Fruit fly (Drosophila melanogaster) whole organism, embryonic: ENCODE results near the gene LSm3.

Source experiments
- CG10209 ChIP-seq: fragments of 200-800 bp; sonication (Bioruptor generic); optimal IDR thresholded peaks from 3 replicates; lab custom pipeline; 2017; ENCODE audit warnings: missing biosample characterization, mild to moderate bottlenecking, missing genetic modification characterization, missing genetic modification reagents
- CG13123 ChIP-seq: fragments of 200-800 bp; sonication (Bioruptor generic); optimal IDR thresholded peaks from 2 replicates; lab custom pipeline; 2016; ENCODE audit warnings: missing biosample characterization, missing genetic modification characterization
- CG15269 ChIP-seq: fragments of 200-800 bp; sonication (Bioruptor generic); optimal IDR thresholded peaks from 2 replicates; lab custom pipeline; 2018; ENCODE audit warnings: missing biosample characterization, mild to moderate bottlenecking, missing genetic modification characterization, moderate library complexity
- CG1647 ChIP-seq: fragments of 200-800 bp; sonication (Bioruptor generic); optimal IDR thresholded peaks from 3 replicates; lab custom pipeline; 2016; ENCODE audit warnings: missing biosample characterization, missing genetic modification characterization
- CG17186 ChIP-seq: fragments of 200-800 bp; sonication (Bioruptor generic); optimal IDR thresholded peaks from 3 replicates; lab custom pipeline; 2017; ENCODE audit warnings: missing biosample characterization, missing genetic modification reagents, missing genetic modification characterization
- CG17359 ChIP-seq: fragments of 200-800 bp; sonication (Bioruptor generic); optimal IDR thresholded peaks from 3 replicates; lab custom pipeline; 2018; ENCODE audit warnings: missing biosample characterization, mild to moderate bottlenecking, missing genetic modification characterization, moderate library complexity
- CG1792 ChIP-seq: fragments of 200-800 bp; sonication (Bioruptor generic); optimal IDR thresholded peaks from 2 replicates; lab custom pipeline; 2016; ENCODE audit warnings: missing biosample characterization, missing genetic modification characterization
- CG32532 ChIP-seq: fragments of 200-800 bp; sonication (Bioruptor generic); IDR thresholded peaks from 2 replicates; pipeline ENCODE4 v1.3.6; 2022; ENCODE audit warnings: missing biosample characterization, missing genetic modification characterization
- CG3995 ChIP-seq: fragments of 200-800 bp; sonication (Bioruptor generic); optimal IDR thresholded peaks from 3 replicates; lab custom pipeline; 2016; ENCODE audit warnings: missing biosample characterization, missing genetic modification characterization
- CG4360 ChIP-seq: fragments of 200-800 bp; sonication (Bioruptor generic); IDR thresholded peaks from 2 replicates; pipeline ENCODE4 v1.3.6; 2022; ENCODE audit warnings: missing biosample characterization, missing genetic modification characterization
- CG6175 ChIP-seq: fragments of 200-800 bp; sonication (Bioruptor generic); IDR thresholded peaks from 3 replicates; pipeline ENCODE4 v1.3.6; 2022; ENCODE audit warnings: missing biosample characterization, missing genetic modification characterization
- CG9932 ChIP-seq: fragments of 200-800 bp; sonication (Bioruptor generic); IDR thresholded peaks from 2 replicates; pipeline ENCODE4 v1.3.6; 2022; ENCODE audit warnings: missing biosample characterization, missing genetic modification characterization
- Chrac-16 ChIP-seq: fragments of 200-800 bp; sonication (Bioruptor generic); optimal IDR thresholded peaks from 3 replicates; lab custom pipeline; 2016; ENCODE audit warnings: missing biosample characterization, missing genetic modification characterization
- D19A ChIP-seq: fragments of 200-800 bp; optimal IDR thresholded peaks from 3 replicates; lab custom pipeline; 2019; ENCODE audit warnings: missing biosample characterization, mild to moderate bottlenecking, missing genetic modification characterization, moderate library complexity
- ERR ChIP-seq: fragments of 200-800 bp; sonication (Bioruptor generic); optimal IDR thresholded peaks from 2 replicates; lab custom pipeline; 2016; ENCODE audit warnings: missing biosample characterization, missing genetic modification characterization
- Eip74EF ChIP-seq, 2 experiments: fragments of 200-800 bp in 1 of 2; fragments of >200 bp in 1 of 2; sonication (Bioruptor generic) in 1 of 2; optimal IDR thresholded peaks; 2 replicates each; lab custom pipeline; 2017 to 2019; ENCODE audit warnings: missing biosample characterization in 2 of 2, missing genetic modification characterization in 2 of 2, mild to moderate bottlenecking in 1 of 2, moderate library complexity in 1 of 2
- Gug ChIP-seq: fragments of 200-800 bp; sonication (Bioruptor generic); IDR thresholded peaks from 4 replicates; pipeline ENCODE4 v1.3.6; 2022; ENCODE audit warnings: missing biosample characterization, missing genetic modification characterization
- Hey ChIP-seq: fragments of 200-800 bp; sonication (Bioruptor generic); optimal IDR thresholded peaks from 3 replicates; lab custom pipeline; 2018; ENCODE audit warnings: missing biosample characterization, mild to moderate bottlenecking, missing genetic modification characterization
- Lpt ChIP-seq: fragments of >200 bp; optimal IDR thresholded peaks from 2 replicates; lab custom pipeline; 2018; ENCODE audit warnings: missing biosample characterization, missing genetic modification characterization
- Myb ChIP-seq: fragments of 200-800 bp; sonication (Bioruptor generic); optimal IDR thresholded peaks from 2 replicates; lab custom pipeline; 2016; ENCODE audit warnings: missing biosample characterization, missing genetic modification characterization
- NFAT ChIP-seq: fragments of 200-800 bp; sonication (Bioruptor generic); IDR thresholded peaks from 2 replicates; pipeline ENCODE4 v1.3.6; 2022; ENCODE audit warnings: missing biosample characterization, missing genetic modification characterization
- Nf-YB ChIP-seq: fragments of 200-800 bp; sonication (Bioruptor generic); optimal IDR thresholded peaks from 3 replicates; lab custom pipeline; 2019; ENCODE audit warnings: missing biosample characterization, mild to moderate bottlenecking, missing genetic modification characterization, moderate library complexity
- Oaz ChIP-seq: fragments of 200-800 bp; sonication (Bioruptor generic); IDR thresholded peaks from 2 replicates; pipeline ENCODE4 v1.3.6; 2022; ENCODE audit warnings: missing biosample characterization, missing genetic modification characterization
- Oli ChIP-seq: fragments of 200-800 bp; sonication (Bioruptor generic); optimal IDR thresholded peaks from 2 replicates; lab custom pipeline; 2018; ENCODE audit warnings: missing biosample characterization, mild to moderate bottlenecking, missing genetic modification characterization, moderate library complexity
- PHDP ChIP-seq: fragments of 200-800 bp; sonication (Bioruptor generic); optimal IDR thresholded peaks from 3 replicates; lab custom pipeline; 2018; ENCODE audit warnings: missing biosample characterization, mild to moderate bottlenecking, missing genetic modification characterization, moderate library complexity
- Ravus ChIP-seq: fragments of 200-800 bp; sonication (Bioruptor generic); IDR thresholded peaks from 2 replicates; pipeline ENCODE4 v1.3.6; 2022; ENCODE audit warnings: missing biosample characterization, missing genetic modification characterization
- TFAM ChIP-seq: fragments of 200-800 bp; sonication (Bioruptor generic); optimal IDR thresholded peaks from 2 replicates; lab custom pipeline; 2017; ENCODE audit warnings: missing biosample characterization, missing genetic modification characterization, inconsistent platforms
- Trl ChIP-seq, 3 experiments: fragments of >200 bp in 2 of 3; fragments of 200-800 bp in 1 of 3; sonication (Bioruptor generic) in 1 of 3; optimal IDR thresholded peaks; 2 replicates in 1 of 3; 3 replicates in 2 of 3; lab custom pipeline; 2016 to 2017; ENCODE audit warnings: missing biosample characterization in 1 of 3, missing genetic modification characterization in 1 of 3
- ap ChIP-seq: fragments of 200-800 bp; sonication (Bioruptor generic); IDR thresholded peaks from 2 replicates; pipeline ENCODE4 v1.3.6; 2022; ENCODE audit warnings: missing biosample characterization, missing genetic modification characterization
- ash1 ChIP-seq: fragments of 200-800 bp; sonication (Bioruptor generic); optimal IDR thresholded peaks from 2 replicates; lab custom pipeline; 2018; ENCODE audit warnings: missing biosample characterization, mild to moderate bottlenecking, missing genetic modification characterization
- br ChIP-seq: fragments of >200 bp; optimal IDR thresholded peaks from 2 replicates; lab custom pipeline; 2017
- cato ChIP-seq: fragments of 200-800 bp; sonication (Bioruptor generic); optimal IDR thresholded peaks from 2 replicates; lab custom pipeline; 2016; ENCODE audit warnings: missing biosample characterization, missing genetic modification characterization, borderline replicate concordance
- chn ChIP-seq: fragments of 200-800 bp; sonication (Bioruptor generic); optimal IDR thresholded peaks from 2 replicates; lab custom pipeline; 2016; ENCODE audit warnings: missing biosample characterization, missing genetic modification characterization
- corto ChIP-seq: fragments of 200-800 bp; sonication (Bioruptor generic); optimal IDR thresholded peaks from 2 replicates; lab custom pipeline; 2016; ENCODE audit warnings: missing biosample characterization, mild to moderate bottlenecking, missing genetic modification characterization, moderate library complexity
- cwo ChIP-seq: fragments of 200-800 bp; sonication (Bioruptor generic); optimal IDR thresholded peaks from 3 replicates; lab custom pipeline; 2017; ENCODE audit warnings: missing biosample characterization, missing genetic modification characterization, mild to moderate bottlenecking, moderate library complexity, missing genetic modification reagents
- dpn ChIP-seq, 2 experiments: fragments of 200-800 bp; sonication (Bioruptor generic); optimal IDR thresholded peaks; 3 replicates each; lab custom pipeline; 2016; ENCODE audit warnings: missing biosample characterization in 2 of 2, missing genetic modification characterization in 2 of 2
- fd96Cb ChIP-seq: fragments of 200-800 bp; sonication (Bioruptor generic); optimal IDR thresholded peaks from 2 replicates; lab custom pipeline; 2018; ENCODE audit warnings: missing biosample characterization, mild to moderate bottlenecking, missing genetic modification characterization, moderate library complexity
- fru ChIP-seq: fragments of >200 bp; optimal IDR thresholded peaks from 2 replicates; lab custom pipeline; 2017
- gcm ChIP-seq: fragments of 200-800 bp; sonication (Bioruptor generic); optimal IDR thresholded peaks from 2 replicates; lab custom pipeline; 2019; ENCODE audit warnings: missing biosample characterization, mild to moderate bottlenecking, missing genetic modification characterization, moderate library complexity
- hb ChIP-seq: fragments of 200-800 bp; sonication (Bioruptor generic); IDR thresholded peaks from 3 replicates; pipeline ENCODE4 v1.3.6; 2022; ENCODE audit warnings: missing biosample characterization, missing genetic modification characterization; ENCODE audit not compliant: partially characterized antibody
- oc ChIP-seq: fragments of 200-800 bp; sonication (Bioruptor generic); optimal IDR thresholded peaks from 2 replicates; lab custom pipeline; 2018; ENCODE audit warnings: missing biosample characterization, mild to moderate bottlenecking, missing genetic modification characterization, moderate library complexity
- odd ChIP-seq: fragments of 200-800 bp; sonication (Bioruptor generic); optimal IDR thresholded peaks from 2 replicates; lab custom pipeline; 2017; ENCODE audit warnings: missing biosample characterization, mild to moderate bottlenecking, missing genetic modification characterization
- ro ChIP-seq: fragments of 200-800 bp; sonication (Bioruptor generic); IDR thresholded peaks from 2 replicates; pipeline ENCODE4 v1.3.6; 2022; ENCODE audit warnings: missing biosample characterization, missing genetic modification characterization
- tap ChIP-seq: fragments of 200-800 bp; optimal IDR thresholded peaks from 3 replicates; lab custom pipeline; 2019; ENCODE audit warnings: missing biosample characterization, mild to moderate bottlenecking, missing genetic modification characterization, moderate library complexity
- tll ChIP-seq, 2 experiments: fragments of 200-800 bp in 1 of 2; fragments of >200 bp in 1 of 2; sonication (Bioruptor generic) in 1 of 2; optimal IDR thresholded peaks; 2 replicates each; lab custom pipeline; 2017 to 2019; ENCODE audit warnings: missing biosample characterization in 2 of 2, missing genetic modification characterization in 2 of 2, mild to moderate bottlenecking in 1 of 2, moderate library complexity in 1 of 2
- tup ChIP-seq: fragments of 200-800 bp; sonication (Bioruptor generic); optimal IDR thresholded peaks from 2 replicates; lab custom pipeline; 2016; ENCODE audit warnings: missing biosample characterization, mild to moderate bottlenecking, missing genetic modification characterization, moderate library complexity
- vfl ChIP-seq: fragments of 200-800 bp; sonication (Bioruptor generic); optimal IDR thresholded peaks from 2 replicates; lab custom pipeline; 2016; ENCODE audit warnings: missing biosample characterization, missing genetic modification characterization
- zen2 ChIP-seq: fragments of 200-800 bp; sonication (Bioruptor generic); IDR thresholded peaks from 3 replicates; pipeline ENCODE4 v1.3.6; 2022; ENCODE audit warnings: missing biosample characterization, missing genetic modification characterization; ENCODE audit not compliant: partially characterized antibody
- zfh2 ChIP-seq: fragments of 200-800 bp; sonication (Bioruptor generic); optimal IDR thresholded peaks from 2 replicates; lab custom pipeline; 2016; ENCODE audit warnings: missing biosample characterization, missing genetic modification characterization

The LSm3 gene

dm6 chr3R:24031019-24031824, 35.2 kb downstream of the LSm3 start (continued):
- peak in 1 of 2 experiments; percentile 57 for TF ChIP-seq Eip74EF (GFP tag; optimal IDR thresholded peaks at IDR 0.05; lab: Kevin White, UChicago)
- TF ChIP-seq odd (GFP tag; lab: Kevin White, UChicago), result no peak
- no peak for TF ChIP-seq Oli (tag; lab: Kevin White, UChicago)
- TF ChIP-seq vfl, result no peak
- TF ChIP-seq CG17186 (GFP tag; lab: Kevin White, UChicago), result no peak
- no peak for TF ChIP-seq CG1792 (GFP tag; lab: Kevin White, UChicago)
- TF ChIP-seq cwo (GFP tag; lab: Kevin White, UChicago), result no peak
- TF ChIP-seq NFAT (GFP tag; lab: Robert Waterston, UW), result no peak
- TF ChIP-seq tll (GFP tag; optimal IDR thresholded peaks at IDR 0.05; lab: Kevin White, UChicago), result no peak
- TF ChIP-seq CG13123 (GFP tag; lab: Kevin White, UChicago), result no peak
- TF ChIP-seq PHDP (tag; lab: Kevin White, UChicago), result no peak
- TF ChIP-seq oc (tag; lab: Kevin White, UChicago), result no peak
- peak; percentile 67 for TF ChIP-seq CG4360 (GFP tag; lab: Robert Waterston, UW)
- peak in 1 of 2 experiments; percentile 3 for TF ChIP-seq dpn (GFP tag; optimal IDR thresholded peaks at IDR 0.05; lab: Kevin White, UChicago)
- TF ChIP-seq CG9932 (GFP tag; lab: Robert Waterston, UW), result no peak
- TF ChIP-seq chn (GFP tag; lab: Kevin White, UChicago), result peak; percentile 2
- no peak for TF ChIP-seq fru (lab: Kevin White, UChicago)
- TF ChIP-seq cato, result no peak
- TF ChIP-seq CG6175 (GFP tag; lab: Robert Waterston, UW), result 0 out of 3 replicates have a peak, but pooled peaks have one; percentile 24
- TF ChIP-seq Nf-YB (GFP tag; lab: Kevin White, UChicago), result no peak
- no peak for TF ChIP-seq CG1647 (GFP tag; lab: Kevin White, UChicago)
- TF ChIP-seq CG32532 (GFP tag; lab: Robert Waterston, UW), result peak; percentile 52; the same call in 1 of the 2 replicates
- TF ChIP-seq zen2 (GFP tag; lab: Robert Waterston, UW), result 0 out of 3 replicates have a peak, but pooled peaks have one; percentile 25
- TF ChIP-seq Trl (optimal IDR thresholded peaks at IDR 0.05; lab: Kevin White, UChicago), result peak; percentile 77 to 92
- TF ChIP-seq Trl (GFP tag; optimal IDR thresholded peaks at IDR 0.05; lab: Kevin White, UChicago), result peak; percentile 12
- no peak for TF ChIP-seq ro (GFP tag; lab: Robert Waterston, UW)
- TF ChIP-seq fd96Cb (tag; lab: Kevin White, UChicago), result no peak
- TF ChIP-seq TFAM, result no peak
- no peak for TF ChIP-seq CG3995 (GFP tag; lab: Kevin White, UChicago)
- no peak for TF ChIP-seq Hey (tag; lab: Kevin White, UChicago)
- TF ChIP-seq D19A (tag; lab: Kevin White, UChicago), result peak; percentile 22
- no peak for TF ChIP-seq CG15269 (tag; lab: Kevin White, UChicago)
- no peak for TF ChIP-seq Oaz (GFP tag; lab: Robert Waterston, UW)
- no peak for TF ChIP-seq Gug (GFP tag; lab: Robert Waterston, UW)
- no peak for TF ChIP-seq Lpt (GFP tag; lab: Kevin White, UChicago)
- no peak for TF ChIP-seq Myb (GFP tag; lab: Kevin White, UChicago)
- TF ChIP-seq tap, result no peak
- no peak for TF ChIP-seq Chrac-16 (GFP tag; lab: Kevin White, UChicago)
- no peak for TF ChIP-seq tup (GFP tag; lab: Kevin White, UChicago)
- no peak for TF ChIP-seq corto (GFP tag; lab: Kevin White, UChicago)
- TF ChIP-seq CG17359 (tag; lab: Kevin White, UChicago), result no peak
- TF ChIP-seq hb (GFP tag; lab: Robert Waterston, UW), result no peak
- no peak for TF ChIP-seq ERR (GFP tag; lab: Kevin White, UChicago)
- no peak for TF ChIP-seq CG10209
- no peak for TF ChIP-seq ash1 (GFP tag; lab: Kevin White, UChicago)
- TF ChIP-seq Ravus (GFP tag; lab: Robert Waterston, UW), result no peak
- TF ChIP-seq br, result no peak
- no peak for TF ChIP-seq ap (GFP tag; lab: Robert Waterston, UW)
- TF ChIP-seq gcm (GFP tag; lab: Kevin White, UChicago), result no peak
- no peak for TF ChIP-seq zfh2
